Fruit fly (Drosophila melanogaster) whole organism, pupa: ENCODE results near the gene CG2211.

ENCODE experiments used
- CG10348 ChIP-seq: fragments of 200-800 bp; sonication (Bioruptor generic); IDR thresholded peaks from 2 replicates; pipeline ENCODE4 v1.3.6; 2022; ENCODE audit warnings: missing biosample characterization, missing genetic modification characterization
- CG12605 ChIP-seq: fragments of 200-800 bp; sonication (Bioruptor generic); IDR thresholded peaks from 2 replicates; pipeline ENCODE4 v1.3.6; 2022; ENCODE audit warnings: missing biosample characterization, missing genetic modification characterization
- CG17806 ChIP-seq: fragments of 200-800 bp; sonication (Bioruptor generic); optimal IDR thresholded peaks from 2 replicates; lab custom pipeline; 2018; ENCODE audit warnings: missing biosample characterization, mild to moderate bottlenecking, missing genetic modification characterization, moderate library complexity
- CG32121 ChIP-seq: fragments of 200-800 bp; sonication (Bioruptor generic); IDR thresholded peaks from 2 replicates; pipeline ENCODE4 v1.3.6; 2022; ENCODE audit warnings: missing biosample characterization, missing genetic modification characterization
- CG34367 ChIP-seq: fragments of 200-800 bp; sonication (Bioruptor generic); optimal IDR thresholded peaks from 2 replicates; lab custom pipeline; 2018; ENCODE audit warnings: missing biosample characterization, mild to moderate bottlenecking, missing genetic modification characterization
- CG8301 ChIP-seq: fragments of 200-800 bp; sonication (Bioruptor generic); optimal IDR thresholded peaks from 2 replicates; lab custom pipeline; 2018; ENCODE audit warnings: missing biosample characterization, mild to moderate bottlenecking, missing genetic modification characterization
- CG9948 ChIP-seq: fragments of 200-800 bp; sonication (Bioruptor generic); optimal IDR thresholded peaks from 2 replicates; lab custom pipeline; 2018; ENCODE audit warnings: missing biosample characterization, mild to moderate bottlenecking, missing genetic modification characterization, moderate library complexity
- EcR ChIP-seq: fragments of 200-800 bp; sonication (Bioruptor generic); optimal IDR thresholded peaks from 3 replicates; lab custom pipeline; 2019; ENCODE audit warnings: missing biosample characterization, missing genetic modification characterization, mild to moderate bottlenecking, moderate library complexity, missing genetic modification reagents
- Pif1A ChIP-seq: fragments of 200-800 bp; sonication (Bioruptor generic); optimal IDR thresholded peaks from 3 replicates; lab custom pipeline; 2016; ENCODE audit warnings: missing biosample characterization, missing genetic modification characterization
- Snoo ChIP-seq: fragments of 200-800 bp; sonication (Bioruptor generic); optimal IDR thresholded peaks from 3 replicates; lab custom pipeline; 2017; ENCODE audit warnings: missing biosample characterization, mild to moderate bottlenecking, missing genetic modification characterization, inconsistent platforms

DNA sequence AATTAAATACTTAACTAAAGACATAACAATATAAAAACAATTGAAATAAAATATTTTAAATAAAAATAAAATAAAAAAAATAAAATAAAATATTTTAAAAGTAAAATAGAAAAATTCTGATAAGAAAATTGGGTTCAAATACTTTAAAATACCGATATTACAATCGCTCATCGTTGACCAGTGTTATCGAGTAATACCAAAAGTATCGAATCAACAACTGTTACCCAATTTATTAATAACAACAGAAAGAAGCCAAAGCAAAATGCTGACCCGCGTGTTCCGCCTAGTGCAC is 15.7 kb upstream of the CG2211 start, which contains the start of gene CG9166:
- TF ChIP-seq CG10348 (GFP tag; lab: Robert Waterston, UW) (no peak), EcR (GFP tag; lab: Kevin White, UChicago) (no peak), CG32121 (GFP tag; lab: Robert Waterston, UW) (no peak), CG34367 (no peak), CG9948 (tag; lab: Kevin White, UChicago) (no peak), CG12605 (GFP tag; lab: Robert Waterston, UW) (no peak), CG8301 (tag; lab: Kevin White, UChicago) (no peak), Snoo (tag; lab: Kevin White, UChicago) (no peak), Pif1A (GFP tag; lab: Kevin White, UChicago) (no peak), CG17806 (tag; lab: Kevin White, UChicago) (no peak)
